Fruit fly (Drosophila melanogaster): Measurements from ENCODE around the gene CG42353.

The CG42353 gene

DNA sequence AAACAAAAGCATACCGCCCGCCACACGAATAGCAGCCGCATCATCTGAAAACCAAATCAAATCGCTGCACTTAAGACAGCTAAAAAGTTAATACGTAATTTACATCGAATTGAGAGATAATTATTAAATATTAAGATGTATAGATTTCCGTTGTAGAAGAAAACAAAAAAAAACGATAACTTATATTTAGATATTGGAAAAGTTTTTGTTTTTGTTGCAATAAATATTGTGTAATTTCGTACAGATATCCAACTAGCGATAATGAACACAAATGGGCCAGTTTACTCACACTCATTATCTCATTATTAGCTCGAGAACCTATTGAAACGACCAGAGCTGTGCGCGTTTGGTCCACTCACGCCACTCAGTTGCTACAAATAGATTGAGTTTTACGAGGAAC, 35.9 kb upstream of the CG42353 start (continued):
- TF ChIP-seq disco-r (GFP tag; optimal IDR thresholded peaks at IDR 0.05) (peak; percentile 36), zen2 (GFP tag; IDR thresholded peaks at IDR 0.05; ENCODE audit: partially characterized antibody) (no peak), MBD-R2 (GFP tag; IDR thresholded peaks at IDR 0.05) (no peak), seq (GFP tag; IDR thresholded peaks at IDR 0.05) (peak; percentile 58; the same call in 1 of the 2 replicates), CG10462 (GFP tag; optimal IDR thresholded peaks at IDR 0.05) (peak; percentile 31), stc (GFP tag; IDR thresholded peaks at IDR 0.05) (0 out of 2 replicates have a peak, but pooled peaks have one; percentile 32), CG17385 (GFP tag; optimal IDR thresholded peaks at IDR 0.05) (peak; percentile 69), Mad (GFP tag; optimal IDR thresholded peaks at IDR 0.05) (no peak), CG11247 (GFP tag; IDR thresholded peaks at IDR 0.05) (no peak), HLHmδ (GFP tag; optimal IDR thresholded peaks at IDR 0.05) (no peak), gfzf (GFP tag; optimal IDR thresholded peaks at IDR 0.05) (no peak), tll (GFP tag; optimal IDR thresholded peaks at IDR 0.05) (no peak), CG3281 (GFP tag; optimal IDR thresholded peaks at IDR 0.05) (peak; percentile 67), CG2129 (GFP tag; IDR thresholded peaks at IDR 0.05; ENCODE audit: partially characterized antibody) (no peak), CG15073 (GFP tag; optimal IDR thresholded peaks at IDR 0.05) (no peak), schlank (tag; optimal IDR thresholded peaks at IDR 0.05) (no peak), odd (GFP tag; optimal IDR thresholded peaks at IDR 0.05) (peak; percentile 66), CG18599 (GFP tag; optimal IDR thresholded peaks at IDR 0.05) (peak; percentile 52), CG7963 (GFP tag; IDR thresholded peaks at IDR 0.05; ENCODE audit: partially characterized antibody) (no peak), CG32532 (GFP tag; IDR thresholded peaks at IDR 0.05) (no peak), Dll (GFP tag; IDR thresholded peaks at IDR 0.05; ENCODE audit: partially characterized antibody) (0 out of 4 replicates have a peak, but pooled peaks have one; percentile 9), B-H2 (GFP tag; optimal IDR thresholded peaks at IDR 0.05) (no peak), CG10209 (GFP tag; optimal IDR thresholded peaks at IDR 0.05) (peak; percentile 73), CG31388 (GFP tag; optimal IDR thresholded peaks at IDR 0.05) (no peak), dmrt11E (tag; optimal IDR thresholded peaks at IDR 0.05) (peak; percentile 72), CG8924 (tag; optimal IDR thresholded peaks at IDR 0.05) (peak; percentile 74), Sox100B (GFP tag; optimal IDR thresholded peaks at IDR 0.05) (peak; percentile 87), twi (tag; optimal IDR thresholded peaks at IDR 0.05) (peak; percentile 28), Blimp-1 (GFP tag; optimal IDR thresholded peaks at IDR 0.05) (peak; percentile 66), peb (GFP tag; IDR thresholded peaks at IDR 0.05) (no peak), CG7357 (GFP tag; IDR thresholded peaks at IDR 0.05) (0 out of 3 replicates have a peak, but pooled peaks have one; percentile 7), CG11723 (GFP tag; optimal IDR thresholded peaks at IDR 0.05) (peak; percentile 46), C15 (GFP tag; IDR thresholded peaks at IDR 0.05) (no peak), Hey (tag; optimal IDR thresholded peaks at IDR 0.05) (no peak), Neu2 (GFP tag; optimal IDR thresholded peaks at IDR 0.05; ENCODE audit: borderline replicate concordance) (no peak), CG10274 (GFP tag; optimal IDR thresholded peaks at IDR 0.05) (peak; percentile 5), Sox102F (GFP tag; optimal IDR thresholded peaks at IDR 0.05) (peak; percentile 73), trh (GFP tag; optimal IDR thresholded peaks at IDR 0.05) (no peak), fd3F (GFP tag; optimal IDR thresholded peaks at IDR 0.05) (peak; percentile 46), Atf6 (GFP tag; IDR thresholded peaks at IDR 0.05) (peak; percentile 53; the same call in 1 of the 2 replicates), E2f1 (GFP tag; IDR thresholded peaks at IDR 0.05) (no peak; the same call in 1 of the 2 replicates), CG1529 (GFP tag; optimal IDR thresholded peaks at IDR 0.05) (peak; percentile 72), ap (GFP tag; IDR thresholded peaks at IDR 0.05) (no peak; the same call in 1 of the 2 replicates), CG13296 (GFP tag; optimal IDR thresholded peaks at IDR 0.05) (peak; percentile 58), CG6854 (GFP tag; optimal IDR thresholded peaks at IDR 0.05) (peak; percentile 21), CG6654 (GFP tag; optimal IDR thresholded peaks at IDR 0.05) (peak; percentile 46), CG1792 (GFP tag; optimal IDR thresholded peaks at IDR 0.05) (no peak), CG17912 (GFP tag; optimal IDR thresholded peaks at IDR 0.05) (no peak), Trl (optimal IDR thresholded peaks at IDR 0.05) (no peak), Trl (GFP tag; optimal IDR thresholded peaks at IDR 0.05) (no peak)
